Worm (Caenorhabditis elegans) whole organism, L3 larva: ENCODE measurements around the gene vha-5.

Experiments used
- R02D3.7 ChIP-seq: fragments of 150-350 bp; optimal IDR thresholded peaks from 2 replicates; lab custom pipeline; 2014; ENCODE audit warnings: missing biosample characterization, missing genetic modification characterization
- aly-2 ChIP-seq: fragments of 150-350 bp; optimal IDR thresholded peaks from 2 replicates; lab custom pipeline; 2014; ENCODE audit warnings: missing biosample characterization, missing genetic modification characterization
- ceh-16 ChIP-seq: sonication (generic microtip); optimal IDR thresholded peaks from 2 replicates; lab custom pipeline; 2017; ENCODE audit warnings: missing biosample characterization, missing genetic modification characterization
- ceh-28 ChIP-seq: fragments of 150-350 bp; optimal IDR thresholded peaks from 2 replicates; lab custom pipeline; 2014; ENCODE audit warnings: missing biosample characterization, missing genetic modification reagents, missing genetic modification characterization
- ceh-82 ChIP-seq: fragments of 150-350 bp; optimal IDR thresholded peaks from 2 replicates; lab custom pipeline; 2014; ENCODE audit warnings: missing biosample characterization, missing genetic modification characterization
- ceh-9 ChIP-seq: sonication (generic microtip); optimal IDR thresholded peaks from 2 replicates; lab custom pipeline; 2018; ENCODE audit warnings: missing biosample characterization, missing genetic modification characterization
- daf-12 ChIP-seq: fragments of 150-350 bp; optimal IDR thresholded peaks from 2 replicates; lab custom pipeline; 2014; ENCODE audit warnings: missing biosample characterization, missing genetic modification reagents, missing genetic modification characterization
- egl-5 ChIP-seq: fragments of 150-350 bp; optimal IDR thresholded peaks from 2 replicates; lab custom pipeline; 2017; ENCODE audit warnings: missing biosample characterization, missing genetic modification reagents, missing genetic modification characterization, inconsistent platforms
- elt-1 ChIP-seq: fragments of 150-350 bp; optimal IDR thresholded peaks from 2 replicates; lab custom pipeline; 2014; ENCODE audit warnings: missing biosample characterization, missing genetic modification characterization
- elt-2 ChIP-seq: sonication (generic microtip); optimal IDR thresholded peaks from 2 replicates; lab custom pipeline; 2016; ENCODE audit warnings: missing genetic modification reagents, mild to moderate bottlenecking, missing genetic modification characterization, missing compliant biosample characterization
- elt-3 ChIP-seq, 3 experiments: fragments of 150-350 bp in 1 of 3; sonication (generic microtip) in 2 of 3; optimal IDR thresholded peaks; 2 replicates in 2 of 3; 4 replicates in 1 of 3; lab custom pipeline; 2014 to 2017; ENCODE audit warnings: missing biosample characterization in 3 of 3, missing genetic modification characterization in 3 of 3
- eor-1 ChIP-seq, 2 experiments: fragments of 150-350 bp; optimal IDR thresholded peaks; 2 replicates each; lab custom pipeline; 2014 to 2018; ENCODE audit warnings: missing biosample characterization in 2 of 2, missing genetic modification characterization in 2 of 2
- fkh-10 ChIP-seq: sonication (generic microtip); optimal IDR thresholded peaks from 2 replicates; lab custom pipeline; 2017; ENCODE audit warnings: missing biosample characterization, missing genetic modification reagents, missing genetic modification characterization
- fos-1 ChIP-seq: fragments of 150-350 bp; optimal IDR thresholded peaks from 2 replicates; lab custom pipeline; 2014; ENCODE audit warnings: missing biosample characterization, missing genetic modification characterization
- hmg-11 ChIP-seq: sonication (generic microtip); optimal IDR thresholded peaks from 2 replicates; lab custom pipeline; 2016; ENCODE audit warnings: missing genetic modification characterization, missing compliant biosample characterization
- lin-15B ChIP-seq: fragments of 150-350 bp; optimal IDR thresholded peaks from 2 replicates; lab custom pipeline; 2014; ENCODE audit warnings: missing biosample characterization, missing genetic modification characterization
- lin-39 ChIP-seq: fragments of 150-350 bp; optimal IDR thresholded peaks from 2 replicates; lab custom pipeline; 2018; ENCODE audit warnings: missing biosample characterization, missing genetic modification reagents, missing genetic modification characterization
- lsy-12 ChIP-seq: sonication (generic microtip); optimal IDR thresholded peaks from 2 replicates; lab custom pipeline; 2016; ENCODE audit warnings: mild to moderate bottlenecking, missing genetic modification characterization, missing compliant biosample characterization
- nfya-1 ChIP-seq: sonication (generic microtip); optimal IDR thresholded peaks from 2 replicates; lab custom pipeline; 2017; ENCODE audit warnings: missing genetic modification characterization, mild to moderate bottlenecking, missing compliant biosample characterization, antibody characterized with exemption, moderate library complexity; ENCODE audit not compliant: insufficient read depth
- nhr-11 ChIP-seq: fragments of 150-350 bp; optimal IDR thresholded peaks from 2 replicates; lab custom pipeline; 2014; ENCODE audit warnings: missing biosample characterization, missing genetic modification characterization
- nhr-12 ChIP-seq: fragments of 150-350 bp; optimal IDR thresholded peaks from 2 replicates; lab custom pipeline; 2014; ENCODE audit warnings: missing biosample characterization, missing genetic modification characterization
- nhr-237 ChIP-seq: fragments of 150-350 bp; optimal IDR thresholded peaks from 2 replicates; lab custom pipeline; 2014; ENCODE audit warnings: missing biosample characterization, missing genetic modification characterization
- nhr-67 ChIP-seq: fragments of 150-350 bp; optimal IDR thresholded peaks from 2 replicates; lab custom pipeline; 2014; ENCODE audit warnings: missing biosample characterization, missing genetic modification characterization
- nhr-76 ChIP-seq: fragments of 150-350 bp; sonication (generic microtip); optimal IDR thresholded peaks from 5 replicates; lab custom pipeline; 2014; ENCODE audit warnings: missing biosample characterization, missing genetic modification characterization
- nhr-77 ChIP-seq: fragments of 150-350 bp; optimal IDR thresholded peaks from 2 replicates; lab custom pipeline; 2014; ENCODE audit warnings: missing biosample characterization, missing genetic modification characterization
- pha-4 ChIP-seq: fragments of 150-350 bp; optimal IDR thresholded peaks from 2 replicates; lab custom pipeline; 2014; ENCODE audit warnings: missing biosample characterization, missing genetic modification reagents, missing genetic modification characterization
- pqm-1 ChIP-seq: fragments of 150-350 bp; optimal IDR thresholded peaks from 2 replicates; lab custom pipeline; 2017; ENCODE audit warnings: missing biosample characterization, missing genetic modification characterization, inconsistent platforms
- sea-2 ChIP-seq: fragments of 150-350 bp; sonication (generic microtip); optimal IDR thresholded peaks from 4 replicates; lab custom pipeline; 2014; ENCODE audit warnings: missing biosample characterization, missing genetic modification reagents, missing genetic modification characterization
- snpc-4 ChIP-seq: fragments of 150-350 bp; optimal IDR thresholded peaks from 2 replicates; lab custom pipeline; 2014; ENCODE audit warnings: missing biosample characterization, missing genetic modification characterization
- tbx-2 ChIP-seq: sonication (generic microtip); optimal IDR thresholded peaks from 2 replicates; lab custom pipeline; 2016; ENCODE audit warnings: mild to moderate bottlenecking, missing genetic modification characterization, missing compliant biosample characterization
- zag-1 ChIP-seq: fragments of 150-350 bp; optimal IDR thresholded peaks from 2 replicates; lab custom pipeline; 2014; ENCODE audit warnings: missing biosample characterization, missing genetic modification characterization
- ztf-11 ChIP-seq: fragments of 150-350 bp; optimal IDR thresholded peaks from 2 replicates; lab custom pipeline; 2014; ENCODE audit warnings: missing biosample characterization, missing genetic modification characterization
- ztf-4 ChIP-seq: fragments of 150-350 bp; optimal IDR thresholded peaks from 2 replicates; lab custom pipeline; 2014; ENCODE audit warnings: missing biosample characterization, missing genetic modification characterization

vha-5 gene

ce11 chrIV:8266024-8266949, 37.5 kb upstream of the vha-5 start:
- TF ChIP-seq elt-1 (tag; lab: Kevin White, UChicago), result no peak
- TF ChIP-seq nhr-77 (tag; lab: Kevin White, UChicago), result no peak
- TF ChIP-seq ceh-16, result no peak
- TF ChIP-seq tbx-2, result no peak
- no peak for TF ChIP-seq nhr-76 (tag; lab: Kevin White, UChicago)
- no peak for TF ChIP-seq hmg-11 (tag; lab: Kevin White, UChicago)
- TF ChIP-seq, all 47 proteins: peak for 0

ce11 chrIV:8268024-8268423, 35.7 kb upstream of the vha-5 start, which contains the start of the genes K07H8.5 and K07H8.8:
K07H8.5 (plus strand) TSS chrIV:8268324.
K07H8.8 (minus strand) TSS chrIV:8268412.
- TF ChIP-seq hmg-11 (tag; lab: Kevin White, UChicago) (no peak), nhr-237 (tag; lab: Kevin White, UChicago) (no peak), lin-39 (tag; lab: Kevin White, UChicago) (no peak), egl-5 (tag; lab: Kevin White, UChicago) (no peak), lsy-12 (tag; lab: Kevin White, UChicago) (no peak), daf-12 (tag; lab: Kevin White, UChicago) (no peak)
- TF ChIP-seq, all 47 proteins: peak for 0

DNA sequence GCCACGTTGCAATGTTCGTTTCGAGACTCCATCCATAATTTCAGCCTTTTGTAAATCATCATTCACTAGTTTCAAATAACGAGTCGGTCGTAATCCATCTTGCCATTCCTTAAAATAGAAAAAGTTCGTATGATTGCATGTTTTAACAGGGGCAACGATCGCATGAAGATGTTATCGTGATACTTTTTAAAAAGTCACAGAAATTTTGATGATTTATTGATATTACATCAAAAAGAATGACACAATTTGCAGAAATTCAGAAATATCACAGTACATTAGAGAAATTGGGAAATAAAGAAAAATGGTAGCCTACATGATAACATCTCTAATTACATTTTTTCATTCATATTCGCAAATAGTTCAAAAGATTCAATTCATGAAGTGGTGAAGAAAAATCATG, 30.4 kb upstream of the vha-5 start:
- peak; percentile 66 for TF ChIP-seq elt-1 (tag; lab: Kevin White, UChicago)
- TF ChIP-seq ceh-82 (tag; lab: Kevin White, UChicago), result no peak
- TF ChIP-seq fkh-10 (GFP tag; lab: Kevin White, UChicago), result no peak

DNA sequence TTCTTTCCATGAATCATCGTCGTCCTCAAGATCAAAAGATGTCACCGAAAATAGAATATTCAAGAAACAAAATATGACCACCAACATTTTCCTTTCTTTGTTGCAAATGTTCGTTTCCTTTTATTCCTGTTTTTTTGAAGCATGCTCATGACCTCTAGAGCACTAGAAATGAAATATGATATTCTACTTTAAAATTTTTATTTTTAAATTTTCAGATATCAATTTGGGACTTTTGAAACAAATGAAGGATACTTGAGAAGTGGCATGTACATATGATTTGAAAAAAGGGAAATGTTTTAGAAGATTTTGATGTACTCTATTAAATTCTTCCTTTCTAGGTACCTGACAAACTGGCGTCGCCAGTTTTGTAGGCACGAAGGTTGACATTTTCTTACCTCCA, 28.5 kb upstream of the vha-5 start, which contains the start of gene K07H8.11:
K07H8.11 (minus strand) TSS at position 101 of the 400 bp plus-strand sequence.
- TF ChIP-seq sea-2 (GFP tag; lab: Kevin White, UChicago) (no peak), lin-15B (tag; lab: Kevin White, UChicago) (no peak)
- TF ChIP-seq, all 47 proteins: peak for 0

DNA sequence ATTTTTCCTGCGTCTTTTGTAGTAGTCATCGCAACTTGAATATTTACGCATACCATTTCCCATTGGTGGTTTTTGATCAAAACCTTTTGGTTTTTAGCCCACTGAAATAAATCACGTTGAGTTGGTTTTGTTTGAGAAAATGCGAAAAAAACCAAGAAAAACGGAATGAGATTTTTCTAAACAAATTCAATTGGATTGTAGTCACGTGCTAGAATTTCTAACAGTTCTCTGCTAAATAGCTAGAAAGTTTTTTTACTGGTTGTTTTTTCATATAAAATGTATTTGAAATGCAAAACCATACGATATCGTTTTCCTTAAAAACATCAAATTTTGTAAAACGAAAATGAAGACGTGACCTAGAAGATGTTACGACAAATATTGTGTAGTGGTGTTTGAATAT, 27.2 kb upstream of the vha-5 start, which contains the start of gene K07H8.12:
K07H8.12 (minus strand) TSS at position 101 of the 400 bp plus-strand sequence.
- TF ChIP-seq elt-2 (tag; lab: Kevin White, UChicago) (no peak), aly-2 (tag; lab: Kevin White, UChicago) (no peak), ceh-9 (tag; lab: Kevin White, UChicago) (no peak), fos-1 (tag; lab: Kevin White, UChicago) (no peak), ztf-11 (no peak), nfya-1 (tag; lab: Kevin White, UChicago) (no peak), egl-5 (tag; lab: Kevin White, UChicago) (no peak), nhr-237 (tag; lab: Kevin White, UChicago) (no peak), elt-1 (tag; lab: Kevin White, UChicago) (no peak)
- TF ChIP-seq, all 47 proteins: peak for 0

DNA sequence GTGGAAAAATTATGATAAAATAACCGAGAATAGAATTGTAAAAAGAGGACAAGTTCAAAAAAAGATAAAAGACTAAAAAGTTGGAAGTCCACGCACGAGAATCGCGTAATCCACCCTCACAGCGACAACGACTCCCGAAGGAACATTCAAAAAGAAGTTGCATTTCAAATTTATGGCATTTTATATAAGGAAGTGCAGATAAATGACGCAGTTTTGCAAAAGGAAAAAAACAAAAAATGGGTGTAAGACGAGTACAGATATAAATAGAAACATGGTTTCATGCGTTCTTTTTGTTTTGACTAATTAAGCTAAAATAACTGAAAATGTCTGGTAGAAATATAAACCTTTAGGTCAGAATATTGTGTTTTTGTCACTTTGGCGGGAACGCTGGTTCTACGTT, 20.6 kb upstream of the vha-5 start:
- no peak for TF ChIP-seq nhr-237 (tag; lab: Kevin White, UChicago)
- TF ChIP-seq, all 47 proteins: peak for 0

DNA sequence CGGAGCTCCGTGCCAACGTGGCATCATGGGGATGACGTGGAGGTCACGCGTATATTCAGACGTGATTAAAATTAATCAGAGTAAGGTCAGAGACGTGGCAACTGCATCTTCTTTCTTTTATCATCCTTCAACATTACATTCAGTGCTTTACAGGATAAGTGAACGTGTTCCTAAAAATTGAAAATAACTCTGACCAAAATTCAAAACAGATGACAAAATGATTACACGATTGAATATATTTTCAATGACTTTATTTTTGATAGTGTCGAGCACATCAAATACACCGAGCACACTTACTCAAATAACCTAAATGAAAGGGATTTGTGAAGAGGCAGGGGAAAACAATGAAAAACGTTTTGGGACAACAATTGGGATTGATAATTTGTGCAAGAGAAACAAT, 17.4 kb upstream of the vha-5 start, which contains the start of gene K07H8.9:
K07H8.9 (minus strand) TSS at position 125 of the 400 bp plus-strand sequence.
- TF ChIP-seq hmg-11 (tag; lab: Kevin White, UChicago) (no peak), nfya-1 (tag; lab: Kevin White, UChicago) (no peak), R02D3.7 (tag; lab: Kevin White, UChicago) (no peak), nhr-77 (tag; lab: Kevin White, UChicago) (no peak)

ce11 chrIV:8287287-8287686, 16.5 kb upstream of the vha-5 start:
- TF ChIP-seq eor-1 (tag; optimal IDR thresholded peaks at IDR 0.05; lab: Kevin White, UChicago) (no peak), ceh-28 (no peak), daf-12 (tag; lab: Kevin White, UChicago) (no peak), nhr-11 (tag; lab: Kevin White, UChicago) (no peak), fos-1 (tag; lab: Kevin White, UChicago) (no peak), lsy-12 (tag; lab: Kevin White, UChicago) (no peak), ztf-11 (no peak), nhr-67 (tag; lab: Kevin White, UChicago) (no peak), pqm-1 (no peak), nhr-77 (tag; lab: Kevin White, UChicago) (no peak), elt-3 (tag; optimal IDR thresholded peaks at IDR 0.05; lab: Kevin White, UChicago) (no peak), ztf-4 (tag; lab: Kevin White, UChicago) (no peak), pha-4 (tag; lab: Kevin White, UChicago) (no peak), snpc-4 (no peak), hmg-11 (tag; lab: Kevin White, UChicago) (no peak), aly-2 (tag; lab: Kevin White, UChicago) (no peak), nhr-12 (tag; lab: Kevin White, UChicago) (no peak), zag-1 (tag; lab: Kevin White, UChicago) (no peak), nhr-76 (tag; lab: Kevin White, UChicago) (no peak), fkh-10 (GFP tag; lab: Kevin White, UChicago) (no peak)
